Worm (Caenorhabditis elegans): ENCODE results near the gene cmtr-1.

- no peak for TF ChIP-seq sptf-1 (tag; optimal IDR thresholded peaks at IDR 0.05)
- TF ChIP-seq nhr-12 (tag; optimal IDR thresholded peaks at IDR 0.05) = no peak
- TF ChIP-seq lin-13 (tag; optimal IDR thresholded peaks at IDR 0.05) = no peak
- TF ChIP-seq unc-62 (GFP tag; optimal IDR thresholded peaks at IDR 0.05) = no peak
- TF ChIP-seq nhr-28 (tag; optimal IDR thresholded peaks at IDR 0.05) = no peak
- no peak for TF ChIP-seq elt-1 (tag; optimal IDR thresholded peaks at IDR 0.05; ENCODE audit: borderline replicate concordance, insufficient read depth)
- no peak for TF ChIP-seq snpc-4 (tag; optimal IDR thresholded peaks at IDR 0.05)
- TF ChIP-seq ztf-11 (tag; optimal IDR thresholded peaks at IDR 0.05) = no peak
- no peak for TF ChIP-seq mep-1 (tag; optimal IDR thresholded peaks at IDR 0.05)
These were observed 58.3 kb downstream of the cmtr-1 start, which contains the start of gene Y53F4B.20 for ce11 chrII:15084170-15084569.
